Fruit fly (Drosophila melanogaster): ENCODE results near the gene CG14384.

The CG14384 gene

dm6 chr3R:13010905-13011620, 43.6 kb upstream of the CG14384 start, which contains the start of gene CG8031 (continued):
- TF ChIP-seq cato (GFP tag; optimal IDR thresholded peaks at IDR 0.05; ENCODE audit: borderline replicate concordance) (no peak), CG10654 (GFP tag; optimal IDR thresholded peaks at IDR 0.05) (no peak), CG13424 (tag; optimal IDR thresholded peaks at IDR 0.05) (no peak), Dip3 (GFP tag; optimal IDR thresholded peaks at IDR 0.05) (no peak), CG14050 (GFP tag; IDR thresholded peaks at IDR 0.05) (0 out of 3 replicates have a peak, but pooled peaks have one; percentile 18), CG16863 (GFP tag; optimal IDR thresholded peaks at IDR 0.05) (no peak), Sry-δ (GFP tag; optimal IDR thresholded peaks at IDR 0.05) (no peak), her (GFP tag; optimal IDR thresholded peaks at IDR 0.05) (no peak), CG6654 (GFP tag; optimal IDR thresholded peaks at IDR 0.05) (no peak), HmgD (GFP tag; optimal IDR thresholded peaks at IDR 0.05) (no peak), CG13894 (tag; optimal IDR thresholded peaks at IDR 0.05) (no peak), sug (tag; optimal IDR thresholded peaks at IDR 0.05) (no peak), z (GFP tag; IDR thresholded peaks at IDR 0.05) (no peak), CG18476 (GFP tag; optimal IDR thresholded peaks at IDR 0.05) (no peak), CG34422 (GFP tag; IDR thresholded peaks at IDR 0.05) (peak; percentile 66; the same call in 2 of the 3 replicates), odd (GFP tag; optimal IDR thresholded peaks at IDR 0.05) (no peak), Hr3 (GFP tag; optimal IDR thresholded peaks at IDR 0.05) (no peak), CG16813 (GFP tag; IDR thresholded peaks at IDR 0.05; ENCODE audit: partially characterized antibody) (no peak), eyg (GFP tag; optimal IDR thresholded peaks at IDR 0.05) (no peak), CG6254 (GFP tag; optimal IDR thresholded peaks at IDR 0.05) (no peak), CG17912 (GFP tag; optimal IDR thresholded peaks at IDR 0.05) (no peak), CG4820 (GFP tag; optimal IDR thresholded peaks at IDR 0.05) (no peak), CG10959 (GFP tag; IDR thresholded peaks at IDR 0.05) (no peak), CG5180 (GFP tag; optimal IDR thresholded peaks at IDR 0.05) (no peak), Sox102F (GFP tag; optimal IDR thresholded peaks at IDR 0.05) (no peak), crp (GFP tag; optimal IDR thresholded peaks at IDR 0.05) (peak in 1 of 2 experiments; percentile 6), CG2712 (tag; optimal IDR thresholded peaks at IDR 0.05) (peak; percentile 17), ash1 (GFP tag; optimal IDR thresholded peaks at IDR 0.05) (no peak), sens-2 (GFP tag; IDR thresholded peaks at IDR 0.05) (no peak), unpg (GFP tag; optimal IDR thresholded peaks at IDR 0.05) (no peak), CG15269 (tag; optimal IDR thresholded peaks at IDR 0.05) (no peak), Abd-B (GFP tag; optimal IDR thresholded peaks at IDR 0.05) (no peak), Ssrp (tag; optimal IDR thresholded peaks at IDR 0.05) (no peak), kni (GFP tag; optimal IDR thresholded peaks at IDR 0.05) (no peak), aop (GFP tag; IDR thresholded peaks at IDR 0.05) (no peak), seq (GFP tag; IDR thresholded peaks at IDR 0.05) (0 out of 2 replicates have a peak, but pooled peaks have one; percentile 9), cad (GFP tag; optimal IDR thresholded peaks at IDR 0.05) (no peak), CG12071 (GFP tag; optimal IDR thresholded peaks at IDR 0.05) (no peak), CG9437 (GFP tag; optimal IDR thresholded peaks at IDR 0.05) (no peak), Antp (GFP tag; optimal IDR thresholded peaks at IDR 0.05) (no peak), Opbp (GFP tag; IDR thresholded peaks at IDR 0.05; ENCODE audit: partially characterized antibody) (no peak), Doc2 (GFP tag; IDR thresholded peaks at IDR 0.05) (no peak), CG2199 (GFP tag; IDR thresholded peaks at IDR 0.05) (no peak), p53 (GFP tag; optimal IDR thresholded peaks at IDR 0.05) (no peak), CG11560 (tag; IDR thresholded peaks at IDR 0.05) (no peak), CG31224 (GFP tag; IDR thresholded peaks at IDR 0.05) (no peak), grn (GFP tag; optimal IDR thresholded peaks at IDR 0.05) (no peak), Dfd (GFP tag; optimal IDR thresholded peaks at IDR 0.05) (no peak), tll (GFP tag; optimal IDR thresholded peaks at IDR 0.05) (peak in 1 of 2 experiments; percentile 5), gfzf (GFP tag; optimal IDR thresholded peaks at IDR 0.05) (peak; percentile 82)

Measured in whole organism, embryonic.